Fruit fly (Drosophila melanogaster) whole organism, prepupa: Measurements from ENCODE around the gene CG4743.

Experiments used
- Blimp-1 ChIP-seq: fragments of 200-800 bp; sonication (Bioruptor generic); optimal IDR thresholded peaks from 3 replicates; lab custom pipeline; 2017; ENCODE audit warnings: missing biosample characterization, missing genetic modification characterization, mild to moderate bottlenecking, moderate library complexity, missing genetic modification reagents
- CG11762 ChIP-seq: fragments of 200-800 bp; sonication (Bioruptor generic); optimal IDR thresholded peaks from 3 replicates; lab custom pipeline; 2016; ENCODE audit warnings: missing biosample characterization, missing genetic modification characterization; ENCODE audit not compliant: insufficient read depth
- CG31627 ChIP-seq: fragments of 200-800 bp; sonication (Bioruptor generic); optimal IDR thresholded peaks from 3 replicates; lab custom pipeline; 2016; ENCODE audit warnings: missing biosample characterization, missing genetic modification characterization
- CG34406 ChIP-seq: fragments of 200-800 bp; sonication (Bioruptor generic); optimal IDR thresholded peaks from 3 replicates; lab custom pipeline; 2016; ENCODE audit warnings: missing biosample characterization, missing genetic modification characterization
- CG9139 ChIP-seq: fragments of 200-800 bp; sonication (Bioruptor generic); optimal IDR thresholded peaks from 3 replicates; lab custom pipeline; 2017; ENCODE audit warnings: missing biosample characterization, mild to moderate bottlenecking, missing genetic modification characterization
- Eip78C ChIP-seq: fragments of 200-800 bp; sonication (Bioruptor generic); peaks from one replicate; lab custom pipeline; 2016; ENCODE audit warnings: missing biosample characterization, missing genetic modification characterization
- Eip93F ChIP-seq: fragments of 200-800 bp; sonication (Bioruptor generic); optimal IDR thresholded peaks from 2 replicates; lab custom pipeline; 2016; ENCODE audit warnings: missing biosample characterization, mild to moderate bottlenecking, missing genetic modification characterization
- Hr38 ChIP-seq: sonication (Bioruptor generic); optimal IDR thresholded peaks from 2 replicates; lab custom pipeline; 2016; ENCODE audit warnings: missing biosample characterization, missing genetic modification characterization
- Lpt ChIP-seq: fragments of 200-800 bp; sonication (Bioruptor generic); optimal IDR thresholded peaks from 3 replicates; lab custom pipeline; 2016; ENCODE audit warnings: missing biosample characterization, missing genetic modification characterization
- achi ChIP-seq: fragments of 200-800 bp; sonication (Bioruptor generic); optimal IDR thresholded peaks from 3 replicates; lab custom pipeline; 2016; ENCODE audit warnings: missing biosample characterization, missing genetic modification characterization
- acj6 ChIP-seq: fragments of 200-800 bp; sonication (Bioruptor generic); optimal IDR thresholded peaks from 3 replicates; lab custom pipeline; 2016; ENCODE audit warnings: missing biosample characterization, missing genetic modification characterization
- pdm3 ChIP-seq: fragments of 200-800 bp; sonication (Bioruptor generic); optimal IDR thresholded peaks from 3 replicates; lab custom pipeline; 2016; ENCODE audit warnings: missing biosample characterization, missing genetic modification characterization

DNA sequence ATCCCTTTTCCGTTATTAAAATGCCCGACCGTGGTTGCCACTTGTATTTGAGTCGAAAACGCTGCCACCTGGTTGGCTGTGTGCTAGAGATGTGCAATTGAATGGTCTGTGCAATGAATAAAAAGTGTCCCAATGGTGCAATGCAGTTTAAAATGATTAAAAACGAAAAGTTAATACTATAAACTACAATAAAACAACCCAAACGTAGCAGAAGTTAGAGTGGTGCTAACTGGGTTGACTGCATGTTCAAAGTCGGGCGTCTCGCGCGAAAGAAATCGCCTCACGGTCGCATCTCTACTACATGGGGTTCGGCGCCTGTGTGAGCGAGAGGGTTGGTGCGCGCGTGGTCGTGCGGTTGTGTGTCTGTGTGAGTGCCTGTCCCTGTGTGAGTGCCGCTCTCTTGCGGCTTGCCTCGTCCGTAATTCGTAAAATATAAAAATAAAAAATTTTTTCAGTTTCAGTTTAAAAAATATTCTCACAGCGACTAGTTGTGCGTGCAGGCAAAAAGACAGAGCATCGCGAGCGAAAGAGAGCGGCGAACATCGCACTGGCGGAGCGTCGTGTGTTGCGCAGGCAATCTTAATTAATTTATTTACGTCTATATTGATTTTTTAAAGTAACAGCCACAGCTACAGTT, 33.4 kb downstream of the CG4743 start:
- TF ChIP-seq Lpt (GFP tag; lab: Kevin White, UChicago) (peak; percentile 39), CG11762 (peak; percentile 74), achi (GFP tag; lab: Kevin White, UChicago) (peak; percentile 81), acj6 (GFP tag; lab: Kevin White, UChicago) (peak; percentile 87), Eip93F (no peak), CG31627 (GFP tag; lab: Kevin White, UChicago) (peak; percentile 96), Hr38 (GFP tag; lab: Kevin White, UChicago) (peak; percentile 58), pdm3 (peak; percentile 88), Eip78C (GFP tag; lab: Kevin White, UChicago) (peak; percentile 93), Blimp-1 (peak; percentile 68), CG34406 (GFP tag; lab: Kevin White, UChicago) (peak; percentile 73), CG9139 (peak; percentile 18)
